Fruit fly (Drosophila melanogaster): ENCODE data around the gene CG31743.

The CG31743 gene

DNA sequence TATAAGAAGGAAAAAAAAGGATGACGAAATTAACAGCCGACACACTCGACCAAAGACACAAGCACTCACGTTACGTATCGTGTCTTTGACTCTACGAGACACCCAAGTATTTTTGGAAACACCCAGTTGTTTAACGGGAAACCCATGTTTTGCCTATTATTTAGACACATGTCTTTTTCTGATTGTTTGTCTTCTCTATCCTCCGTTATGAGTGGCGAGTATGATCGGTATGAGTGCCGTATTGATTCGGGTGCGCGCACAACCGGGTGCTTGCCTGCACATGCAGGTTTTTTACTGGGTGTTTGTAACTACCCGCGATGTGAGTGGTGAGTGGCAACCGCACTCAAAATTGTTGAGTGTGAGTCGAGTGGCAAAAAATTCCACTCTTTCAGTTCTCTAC, 20.2 kb upstream of the CG31743 start:
- TF ChIP-seq CTCF (optimal IDR thresholded peaks at IDR 0.05) (no peak), CG8478 (optimal IDR thresholded peaks at IDR 0.05) (no peak)

DNA sequence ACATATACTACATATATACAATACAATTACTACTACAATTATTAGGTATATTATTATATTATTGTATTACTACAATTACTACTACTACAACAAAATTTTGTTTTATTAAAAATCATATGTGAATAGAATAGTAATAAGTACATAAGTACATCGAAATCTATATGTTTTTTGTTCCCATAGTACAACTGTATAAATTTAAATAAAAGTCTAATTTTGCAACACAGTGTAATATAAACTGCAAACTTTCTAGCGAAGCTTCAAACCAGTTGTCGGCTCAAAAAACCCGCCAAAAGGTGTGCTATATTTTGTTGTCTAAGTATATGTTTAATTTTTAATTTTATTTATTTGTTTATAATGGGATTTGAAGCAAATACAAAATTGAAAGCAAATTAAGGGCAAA, 19.8 kb upstream of the CG31743 start:
- TF ChIP-seq CTCF (optimal IDR thresholded peaks at IDR 0.05): no peak
- no peak for TF ChIP-seq CG8478 (optimal IDR thresholded peaks at IDR 0.05)

DNA sequence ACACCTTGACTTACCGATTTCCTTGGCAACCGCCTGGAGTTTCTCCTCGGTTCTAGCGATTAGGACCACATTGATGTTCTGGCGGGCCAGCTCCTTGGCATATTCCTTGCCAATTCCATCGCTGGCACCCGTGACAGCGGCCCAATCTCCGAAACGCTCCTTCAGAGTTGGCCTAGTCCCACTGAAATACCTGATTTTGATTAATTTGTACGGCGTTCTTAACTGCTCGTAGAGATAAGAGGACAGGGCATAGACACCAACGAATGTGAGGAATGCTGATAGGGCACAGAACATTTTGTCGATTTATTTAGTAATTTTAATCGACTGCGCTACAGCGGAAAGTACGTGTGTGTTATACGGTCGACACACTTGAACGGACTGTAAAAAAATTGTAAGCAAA, 18.2 kb upstream of the CG31743 start, which contains the start of gene CG6012:
Gene CG6012 (minus strand): TSS at position 364 of the 400 bp plus-strand sequence.
- TF ChIP-seq CG8478 (optimal IDR thresholded peaks at IDR 0.05) (no peak), CTCF (optimal IDR thresholded peaks at IDR 0.05) (no peak)

DNA sequence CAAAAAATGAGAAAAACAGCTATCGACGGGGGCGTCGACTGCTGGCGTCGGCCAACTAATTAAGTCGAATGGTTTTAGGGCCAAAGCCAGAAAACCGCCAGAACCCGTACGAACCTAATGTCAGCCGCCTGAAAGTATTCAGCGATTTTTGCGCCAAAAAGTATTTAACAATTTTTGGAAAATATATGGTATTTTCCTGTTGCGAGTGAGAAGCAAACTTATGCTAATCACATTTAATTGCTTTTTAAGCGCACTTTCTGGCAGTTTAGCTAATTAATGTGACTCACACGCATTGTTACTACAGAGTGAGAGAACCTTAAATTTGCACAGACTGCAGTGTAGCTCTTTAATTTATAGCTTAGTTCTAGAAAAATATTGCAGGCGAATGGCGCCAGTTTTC, 16.8 kb upstream of the CG31743 start:
- TF ChIP-seq CG8478 (optimal IDR thresholded peaks at IDR 0.05) (no peak), CTCF (optimal IDR thresholded peaks at IDR 0.05) (no peak)

DNA sequence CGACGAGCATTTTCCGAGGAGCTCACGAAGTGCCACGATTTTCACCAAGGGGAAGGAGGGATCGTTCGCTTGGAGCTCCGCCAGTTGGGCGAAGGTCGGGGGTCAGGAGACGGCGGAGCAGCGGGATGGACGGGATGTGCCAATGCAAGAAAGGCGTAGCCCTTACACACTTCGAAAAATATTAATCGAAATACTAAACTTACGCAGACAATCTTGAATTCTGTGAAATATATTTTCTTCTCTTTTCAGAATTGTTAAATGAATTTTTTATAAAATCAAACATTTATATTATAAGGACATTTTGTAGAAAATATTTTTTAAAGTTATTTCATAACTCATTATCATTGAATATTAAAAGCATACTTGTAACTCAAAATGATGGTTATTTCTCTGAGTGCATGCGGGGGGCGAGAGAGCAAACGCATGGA, 10.4 kb upstream of the CG31743 start:
- TF ChIP-seq CTCF (optimal IDR thresholded peaks at IDR 0.05) (no peak), CG8478 (optimal IDR thresholded peaks at IDR 0.05) (no peak)

DNA sequence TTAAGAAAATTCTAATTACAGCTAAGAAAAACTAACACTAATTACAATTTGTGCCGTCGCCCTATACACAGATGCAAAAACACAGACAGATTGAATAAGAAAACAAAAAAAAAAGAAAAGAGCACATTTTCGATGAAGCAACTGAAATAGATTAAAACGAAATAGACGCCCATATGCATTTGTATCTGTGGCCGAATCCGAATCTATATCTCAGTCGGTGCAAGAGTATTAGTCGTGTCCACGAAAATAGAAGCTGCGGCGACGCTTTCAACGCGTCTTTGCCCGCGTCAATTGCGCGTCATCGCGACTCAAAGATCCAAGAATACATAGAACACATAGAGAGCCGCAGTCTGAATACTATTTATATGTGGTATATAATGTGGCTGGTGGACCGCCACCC, 4.4 kb upstream of the CG31743 start:
- TF ChIP-seq CG8478 (optimal IDR thresholded peaks at IDR 0.05) (no peak), CTCF (optimal IDR thresholded peaks at IDR 0.05) (no peak)

DNA sequence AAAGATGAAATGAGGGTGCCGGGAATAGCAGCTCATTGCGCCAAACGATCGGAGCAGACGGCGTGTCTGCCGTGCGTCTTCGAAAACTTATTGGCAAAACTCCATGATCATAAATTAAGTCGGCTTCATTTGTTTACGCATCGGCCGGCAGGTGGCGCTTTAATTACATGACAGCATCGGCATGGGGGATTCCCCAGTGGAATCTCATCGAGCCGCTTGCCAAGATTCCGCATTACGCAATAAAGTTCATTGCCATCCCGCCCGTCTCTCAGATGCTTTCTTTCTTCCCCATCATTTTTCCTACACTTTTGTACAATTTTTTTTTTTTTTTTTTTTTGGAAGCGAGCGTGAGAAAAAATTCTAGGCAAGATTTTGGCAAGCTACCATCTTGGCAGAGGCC, 2.8 kb upstream of the CG31743 start:
- TF ChIP-seq CG8478 (optimal IDR thresholded peaks at IDR 0.05) (no peak), CTCF (optimal IDR thresholded peaks at IDR 0.05) (peak; percentile 57 to 60)

DNA sequence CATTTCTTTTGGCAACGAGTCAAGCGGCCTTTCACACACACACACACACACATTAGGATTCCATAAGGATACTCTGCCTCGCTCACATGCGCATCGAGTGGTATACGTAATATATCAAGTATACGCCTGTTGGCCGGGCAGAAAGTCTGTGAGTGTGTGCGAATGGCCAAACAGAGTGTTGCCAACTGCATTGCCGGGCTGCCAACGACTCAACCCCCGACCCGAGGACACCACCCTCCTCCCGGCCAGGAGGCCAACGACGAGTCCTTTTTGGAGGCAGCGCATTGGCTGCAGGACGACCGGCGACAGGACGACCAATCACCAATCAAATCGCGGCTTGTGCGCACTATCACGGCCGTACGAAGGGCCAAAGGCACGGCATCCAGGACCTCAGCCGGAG, 1.6 kb upstream of the CG31743 start:
- TF ChIP-seq CG8478 (optimal IDR thresholded peaks at IDR 0.05): no peak
- no peak for TF ChIP-seq CTCF (optimal IDR thresholded peaks at IDR 0.05)

DNA sequence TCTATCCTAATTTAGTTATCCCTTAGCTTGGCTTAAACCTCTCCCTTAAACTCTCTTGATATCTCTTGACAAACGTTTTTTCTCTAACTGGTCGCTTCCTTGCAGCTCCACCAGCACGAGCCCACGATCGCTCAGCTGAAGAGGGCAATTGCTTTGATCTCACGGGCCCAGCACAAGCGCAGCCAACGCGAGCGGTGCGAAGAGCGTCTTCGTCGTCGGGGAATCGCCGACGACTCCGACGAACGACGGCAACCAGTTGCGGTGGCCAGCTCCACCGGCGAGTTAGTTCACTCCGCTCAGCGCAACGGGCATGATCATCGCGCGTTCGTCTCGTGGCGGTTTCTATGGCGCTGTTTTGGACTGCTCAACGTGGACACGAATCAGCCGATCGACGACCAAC, 1.6 kb downstream of the CG31743 start:
- TF ChIP-seq CG8478 (optimal IDR thresholded peaks at IDR 0.05) (no peak), CTCF (optimal IDR thresholded peaks at IDR 0.05) (no peak)

DNA sequence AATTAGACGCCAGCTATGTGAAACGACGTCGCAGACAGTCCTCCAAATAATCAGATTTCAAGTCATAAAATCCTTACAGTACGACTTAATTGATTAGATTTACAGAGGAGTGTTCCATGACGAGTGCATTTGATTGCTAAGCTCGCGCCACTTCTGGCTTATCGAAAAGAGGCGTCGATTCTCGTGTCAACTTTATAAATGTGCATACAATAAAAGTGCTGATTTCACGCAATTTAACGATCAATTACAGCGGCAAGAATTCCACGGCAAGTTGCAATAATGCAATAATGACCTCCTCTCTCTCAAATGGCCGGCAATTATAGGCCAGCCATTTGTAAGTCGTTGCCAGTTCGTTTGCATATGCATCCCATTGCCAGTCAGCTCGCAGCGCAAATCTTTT, 3.1 kb downstream of the CG31743 start:
- TF ChIP-seq CTCF (optimal IDR thresholded peaks at IDR 0.05) (no peak), CG8478 (optimal IDR thresholded peaks at IDR 0.05) (no peak)

DNA sequence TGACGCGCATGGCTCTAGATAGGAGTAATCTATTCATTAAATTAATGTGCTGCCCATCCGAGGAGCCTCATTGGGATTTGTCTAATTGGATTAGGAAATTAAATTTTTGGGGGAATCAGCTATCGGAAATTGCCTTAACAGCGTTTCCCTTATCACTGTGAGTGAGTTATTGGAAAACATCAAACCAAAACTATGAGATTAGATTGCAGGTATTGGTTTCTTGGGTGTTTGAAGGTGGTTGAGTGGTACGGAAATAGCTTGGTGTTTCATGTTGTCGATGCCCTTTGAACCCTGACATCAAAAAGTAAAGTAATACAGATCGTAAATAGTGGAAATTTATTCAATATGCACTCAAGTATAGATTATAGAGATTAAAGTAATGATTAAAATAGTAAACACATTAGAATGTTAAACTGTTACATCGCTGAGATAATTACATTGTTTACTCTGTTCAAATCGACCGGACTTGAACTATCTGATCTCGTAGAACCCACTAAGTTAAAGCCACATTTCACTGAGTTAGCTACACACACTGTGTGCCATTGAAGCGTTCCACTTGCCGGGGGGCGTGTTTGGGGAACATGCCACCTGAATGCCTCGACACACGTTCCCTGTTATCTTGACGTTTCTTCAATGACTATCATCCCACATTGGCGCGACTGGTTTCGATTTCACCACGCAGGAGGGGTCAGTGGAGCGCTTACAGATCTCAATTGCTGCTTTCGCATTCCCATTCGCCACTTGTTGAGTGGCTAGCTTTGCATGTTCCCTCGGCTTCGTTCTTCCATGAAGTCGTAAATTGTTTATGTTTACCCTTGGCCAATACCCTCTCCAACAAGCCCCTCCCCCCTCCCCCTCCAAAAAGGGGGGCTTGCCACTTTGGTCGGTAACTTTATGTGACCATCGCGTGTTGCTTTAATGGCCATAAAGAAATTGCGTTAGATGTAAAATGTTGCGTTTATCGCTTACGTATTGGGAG, 3.8 kb downstream of the CG31743 start:
- TF ChIP-seq CTCF (optimal IDR thresholded peaks at IDR 0.05) (no peak), CG8478 (optimal IDR thresholded peaks at IDR 0.05) (no peak)

DNA sequence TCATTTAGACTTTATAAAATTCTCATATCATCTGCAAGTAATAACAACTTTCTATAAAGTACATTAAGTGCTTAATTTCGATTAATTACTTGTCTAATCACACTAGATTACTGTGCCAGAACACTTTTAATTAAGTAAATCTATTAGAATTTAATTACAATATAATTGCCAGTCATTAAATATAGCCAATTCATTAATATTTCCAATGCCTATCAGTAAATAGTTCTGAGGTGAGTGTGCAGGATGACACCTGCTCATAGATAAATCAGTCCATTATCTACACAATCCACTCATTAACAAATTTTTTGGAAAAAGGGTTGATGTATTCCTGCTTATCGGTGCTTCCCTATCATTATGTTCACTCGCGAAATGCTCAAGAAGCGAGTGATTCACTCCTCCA, 5.4 kb downstream of the CG31743 start:
- TF ChIP-seq CTCF (optimal IDR thresholded peaks at IDR 0.05) (no peak), CG8478 (optimal IDR thresholded peaks at IDR 0.05) (no peak)

DNA sequence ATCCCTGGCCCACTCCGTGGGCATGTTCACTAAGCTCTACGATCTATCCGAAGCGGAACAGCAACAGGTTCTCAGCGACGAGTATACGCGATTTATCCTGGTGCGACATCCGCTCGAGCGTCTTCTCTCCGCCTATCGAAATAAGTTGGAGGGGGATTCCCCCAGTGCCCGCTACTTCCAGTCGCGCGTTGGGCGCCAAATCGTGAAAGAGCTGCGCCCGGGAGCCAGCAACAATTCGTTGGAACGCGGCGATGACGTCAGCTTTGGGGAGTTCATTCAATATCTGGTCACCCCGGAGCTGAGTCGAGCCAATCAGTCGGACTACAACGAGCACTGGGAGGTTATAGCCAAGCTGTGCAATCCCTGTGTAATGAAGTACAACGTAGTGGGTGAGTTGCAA, 6.0 kb downstream of the CG31743 start:
- TF ChIP-seq CG8478 (optimal IDR thresholded peaks at IDR 0.05) (no peak), CTCF (optimal IDR thresholded peaks at IDR 0.05) (no peak)

DNA sequence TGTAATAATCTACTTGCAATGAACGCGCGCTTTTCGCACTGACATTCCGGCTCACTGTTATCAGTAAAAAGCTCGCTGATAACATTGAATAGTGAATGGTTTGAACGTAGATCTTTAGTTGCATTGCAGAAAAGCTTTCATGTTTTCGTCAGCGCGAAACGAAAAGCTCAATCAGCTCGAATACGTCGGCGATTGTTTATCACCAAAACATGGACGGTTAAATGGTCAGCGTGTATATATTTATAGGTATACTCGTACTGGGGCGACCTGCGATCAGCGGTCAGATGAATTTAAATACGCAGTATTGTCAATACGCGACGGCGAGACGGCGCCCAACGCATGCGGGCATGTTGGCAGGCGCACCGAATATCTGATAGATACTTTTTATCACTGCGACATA, 7.1 kb downstream of the CG31743 start:
- TF ChIP-seq CG8478 (optimal IDR thresholded peaks at IDR 0.05): no peak
- TF ChIP-seq CTCF (optimal IDR thresholded peaks at IDR 0.05): no peak

DNA sequence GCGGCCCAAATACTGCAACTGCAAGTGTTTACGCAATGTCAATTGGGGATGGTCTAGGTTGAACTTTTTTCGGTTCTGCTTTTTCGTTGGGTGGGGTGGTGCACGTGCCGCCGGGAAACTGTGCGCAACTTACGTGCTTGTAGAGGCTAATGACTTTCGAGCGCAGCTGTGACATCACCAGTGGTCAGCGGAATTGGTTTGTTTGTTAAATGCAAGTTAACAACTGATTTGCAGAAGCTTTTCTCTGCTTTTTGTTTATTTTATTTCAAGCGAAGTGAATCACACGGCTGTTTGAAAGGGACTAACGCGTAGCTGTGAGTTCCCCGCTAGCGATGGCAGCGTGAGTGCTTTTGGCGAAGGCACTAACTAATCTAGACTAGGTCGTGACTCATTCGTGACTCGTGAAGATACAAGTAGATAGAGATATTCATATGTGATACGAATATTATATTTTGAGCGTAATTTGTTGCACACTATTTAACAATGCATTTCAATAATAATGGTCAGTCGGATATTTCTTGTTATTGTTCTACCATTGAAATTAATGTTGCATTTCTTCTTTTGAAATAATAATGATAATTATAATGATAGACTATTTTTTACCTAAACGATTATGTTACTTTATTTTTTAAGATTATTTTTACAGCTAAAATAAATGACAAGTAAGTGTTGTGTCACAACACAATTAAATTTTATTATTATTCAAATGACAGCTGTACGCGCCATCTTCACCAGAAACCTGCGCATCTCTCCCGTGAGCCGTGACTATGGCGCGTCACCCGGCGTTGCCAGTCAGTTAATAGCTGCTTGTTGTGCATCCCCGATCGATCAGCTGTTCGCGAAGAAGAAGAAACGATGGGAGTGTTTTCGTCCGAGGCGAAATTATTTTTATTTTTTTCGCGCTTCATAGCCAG, 8.6 kb downstream of the CG31743 start, which contains the start of the genes osi and tweek:
Gene osi (minus strand): TSS at position 307 of the 914 bp plus-strand sequence.
Gene tweek (plus strand): TSS at position 831 of the 914 bp plus-strand sequence.
- TF ChIP-seq CG8478 (optimal IDR thresholded peaks at IDR 0.05) (no peak), CTCF (optimal IDR thresholded peaks at IDR 0.05) (peak in 1 of 2 experiments; percentile 1)

Measured in S2 (cell line).